Comparison of ENCODE assay signal across 5 fruit fly cellular contexts in the genomic region with DNA sequence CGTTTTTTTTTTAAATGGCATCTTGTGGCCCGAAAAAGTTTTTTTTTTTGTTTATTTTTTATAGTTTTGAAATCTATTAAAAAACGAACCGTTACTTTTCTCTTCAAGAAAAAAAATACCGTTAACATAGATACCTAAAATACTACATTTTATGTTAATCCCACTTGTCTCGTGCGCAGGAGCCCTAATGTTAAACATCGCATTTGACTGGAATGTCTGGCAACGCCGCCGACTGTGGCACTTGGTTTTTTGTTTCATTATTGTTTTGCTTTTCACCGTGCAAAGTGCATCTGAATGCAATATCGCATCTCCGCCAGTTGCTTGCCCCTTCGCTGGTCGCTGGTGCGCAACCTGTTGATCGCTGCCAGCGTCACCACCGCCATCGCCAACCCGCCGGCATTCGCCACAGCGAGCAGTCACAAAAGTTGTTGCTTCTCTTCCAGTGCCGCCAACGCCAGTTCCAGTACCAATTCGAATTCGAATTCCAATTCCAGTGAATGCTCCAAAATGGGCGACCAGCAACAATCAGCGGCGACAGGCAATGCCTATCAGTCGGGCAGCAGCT.
TF ChIP-seq lines count a peak whose summit lies in the region.

Gene CG11590 (plus strand): TSS at position 212 of the 565 bp plus-strand sequence.

- TF ChIP-seq CTCF in whole organism, embryonic (GFP tag; optimal IDR thresholded peaks at IDR 0.05; lab: Kevin White, UChicago), result no peak

TF ChIP-seq in whole organism, adult, 20 proteins besides CTCF, POLR2A, EP300 and RAD21:
- TF ChIP-seq Mnt (GFP tag; optimal IDR thresholded peaks at IDR 0.05; lab: Kevin White, UChicago) (no peak), CG14711 (tag; optimal IDR thresholded peaks at IDR 0.05; lab: Kevin White, UChicago) (no peak), CG1620 (GFP tag; optimal IDR thresholded peaks at IDR 0.05; lab: Kevin White, UChicago) (no peak), bab1 (GFP tag; optimal IDR thresholded peaks at IDR 0.05; lab: Kevin White, UChicago) (peak; percentile 38), CG7101 (tag; optimal IDR thresholded peaks at IDR 0.05; lab: Kevin White, UChicago) (no peak)
TF ChIP-seq in whole organism, adult: peak in this region for 1.

TF ChIP-seq in whole organism, embryonic, 481 proteins besides CTCF, POLR2A, EP300 and RAD21 (continues in another document):
- TF ChIP-seq Drgx (GFP tag; IDR thresholded peaks at IDR 0.05; lab: Robert Waterston, UW), result 0 out of 2 replicates have a peak, but pooled peaks have one; percentile 10
- peak; percentile 96 for TF ChIP-seq CG18764 (GFP tag; optimal IDR thresholded peaks at IDR 0.05; lab: Kevin White, UChicago)
- peak; percentile 94 for TF ChIP-seq CG15514 (GFP tag; optimal IDR thresholded peaks at IDR 0.05; lab: Kevin White, UChicago)
- TF ChIP-seq BEAF-32 (GFP tag; optimal IDR thresholded peaks at IDR 0.05; lab: Kevin White, UChicago), result peak; percentile 26
- peak; percentile 36; the same call in 1 of the 4 replicates for TF ChIP-seq Dll (GFP tag; IDR thresholded peaks at IDR 0.05; lab: Robert Waterston, UW; ENCODE audit: partially characterized antibody)
- TF ChIP-seq CG11504 (tag; optimal IDR thresholded peaks at IDR 0.05; lab: Kevin White, UChicago), result no peak
- peak; percentile 28; the same call in 1 of the 2 replicates for TF ChIP-seq unc-4 (GFP tag; IDR thresholded peaks at IDR 0.05; lab: Robert Waterston, UW; ENCODE audit: partially characterized antibody)
- TF ChIP-seq nom (GFP tag; optimal IDR thresholded peaks at IDR 0.05; lab: Kevin White, UChicago), result peak; percentile 29
- peak; percentile 51 for TF ChIP-seq Myb (GFP tag; optimal IDR thresholded peaks at IDR 0.05; lab: Kevin White, UChicago)
- peak; percentile 42 for TF ChIP-seq stwl (tag; optimal IDR thresholded peaks at IDR 0.05; lab: Kevin White, UChicago)
- 0 out of 2 replicates have a peak, but pooled peaks have one; percentile 8 for TF ChIP-seq amos (GFP tag; IDR thresholded peaks at IDR 0.05; lab: Robert Waterston, UW; ENCODE audit: partially characterized antibody)
- peak; percentile 40 for TF ChIP-seq Dp (GFP tag; optimal IDR thresholded peaks at IDR 0.05; lab: Kevin White, UChicago)
- no peak for TF ChIP-seq CG12391 (tag; optimal IDR thresholded peaks at IDR 0.05; lab: Kevin White, UChicago)
- peak; percentile 6 for TF ChIP-seq kah (GFP tag; optimal IDR thresholded peaks at IDR 0.05; lab: Kevin White, UChicago)
- peak in 1 of 2 experiments; percentile 28 for TF ChIP-seq crp (GFP tag; optimal IDR thresholded peaks at IDR 0.05; lab: Kevin White, UChicago)
- no peak for TF ChIP-seq tio (GFP tag; optimal IDR thresholded peaks at IDR 0.05; lab: Kevin White, UChicago)
- TF ChIP-seq sd (tag; optimal IDR thresholded peaks at IDR 0.05; lab: Kevin White, UChicago), result no peak

TF ChIP-seq in whole organism, prepupa, 60 proteins besides CTCF, POLR2A, EP300 and RAD21:
- peak in 1 of 2 experiments; percentile 40 for TF ChIP-seq ss (GFP tag; optimal IDR thresholded peaks at IDR 0.05; lab: Kevin White, UChicago)
- peak; percentile 29; the same call in 1 of the 3 replicates for TF ChIP-seq CG8119 (GFP tag; IDR thresholded peaks at IDR 0.05; lab: Robert Waterston, UW)
- peak; percentile 11 for TF ChIP-seq Eip78C (GFP tag; lab: Kevin White, UChicago)
- peak; percentile 7; the same call in 1 of the 3 replicates for TF ChIP-seq eg (GFP tag; IDR thresholded peaks at IDR 0.05; lab: Robert Waterston, UW)
- TF ChIP-seq CG15336 (GFP tag; IDR thresholded peaks at IDR 0.05; lab: Robert Waterston, UW), result peak; percentile 24; the same call in 1 of the 2 replicates
- TF ChIP-seq CG10631 (GFP tag; optimal IDR thresholded peaks at IDR 0.05; lab: Kevin White, UChicago), result no peak
- no peak for TF ChIP-seq CG3032 (tag; optimal IDR thresholded peaks at IDR 0.05; lab: Kevin White, UChicago)
TF ChIP-seq in whole organism, prepupa: peak in this region for 5.

TF ChIP-seq in whole organism, pupa, 21 proteins besides CTCF, POLR2A, EP300 and RAD21:
- TF ChIP-seq D1 (tag; optimal IDR thresholded peaks at IDR 0.05; lab: Kevin White, UChicago) (no peak), Ets98B (GFP tag; IDR thresholded peaks at IDR 0.05; lab: Robert Waterston, UW) (peak; percentile 27; the same call in 1 of the 2 replicates), fd96Ca (GFP tag; IDR thresholded peaks at IDR 0.05; lab: Robert Waterston, UW) (0 out of 3 replicates have a peak, but pooled peaks have one; percentile 23), CG12605 (GFP tag; IDR thresholded peaks at IDR 0.05; lab: Robert Waterston, UW) (peak; percentile 55; the same call in 1 of the 2 replicates), Snoo (tag; optimal IDR thresholded peaks at IDR 0.05; lab: Kevin White, UChicago) (no peak)

TF ChIP-seq in whole organism, wandering third instar larva, 38 proteins besides CTCF, POLR2A, EP300 and RAD21:
- TF ChIP-seq Vsx2 (GFP tag; optimal IDR thresholded peaks at IDR 0.05; lab: Kevin White, UChicago; ENCODE audit: partially characterized antibody), result peak; percentile 96
- no peak for TF ChIP-seq CG32264 (GFP tag; optimal IDR thresholded peaks at IDR 0.05; lab: Kevin White, UChicago)
- TF ChIP-seq Dif (GFP tag; optimal IDR thresholded peaks at IDR 0.05; lab: Kevin White, UChicago; ENCODE audit: partially characterized antibody), result peak; percentile 88
